Worm (Caenorhabditis elegans) whole organism, young adult: ENCODE measurements around the gene Y45F10C.2.

Source experiments
- Y67H2A.10 ChIP-seq: fragments of 200-800 bp; sonication (Bioruptor generic); conservative IDR thresholded peaks from 2 replicates; pipeline ENCODE4 v1.3.6; 2022; ENCODE audit warnings: missing genetic modification reagents, missing genetic modification characterization, missing compliant biosample characterization
- nhr-179 ChIP-seq: sonication (generic microtip); optimal IDR thresholded peaks from 2 replicates; lab custom pipeline; 2016; ENCODE audit warnings: mild to moderate bottlenecking, missing genetic modification characterization, missing compliant biosample characterization
- nhr-90 ChIP-seq: sonication (generic microtip); optimal IDR thresholded peaks from 2 replicates; lab custom pipeline; 2016; ENCODE audit warnings: missing genotype, mild to moderate bottlenecking, missing genetic modification characterization, missing compliant biosample characterization
- unc-62 ChIP-seq: fragments of 150-350 bp; optimal IDR thresholded peaks from 2 replicates; lab custom pipeline; 2014; ENCODE audit warnings: missing biosample characterization, missing genetic modification reagents, missing genetic modification characterization

ce11 chrIV:13692522-13692921 is 30.1 kb upstream of the Y45F10C.2 start:
- TF ChIP-seq nhr-90 (tag; lab: Kevin White, UChicago) (no peak), nhr-179 (tag; lab: Kevin White, UChicago) (no peak), unc-62 (GFP tag; lab: Kevin White, UChicago) (no peak), Y67H2A.10 (GFP tag; lab: Robert Waterston, UW) (no peak)
